Fruit fly (Drosophila melanogaster) whole organism, prepupa: Measurements from ENCODE around the gene Idh3a.

ENCODE experiments used
- CG7368 ChIP-seq: fragments of 200-800 bp; sonication (Bioruptor generic); optimal IDR thresholded peaks from 3 replicates; lab custom pipeline; 2016; ENCODE audit warnings: missing biosample characterization, missing genetic modification characterization
- Smox ChIP-seq: fragments of 200-800 bp; sonication (Bioruptor generic); optimal IDR thresholded peaks from 3 replicates; lab custom pipeline; 2016; ENCODE audit warnings: missing biosample characterization, missing genetic modification characterization
- dsx ChIP-seq: fragments of 200-800 bp; optimal IDR thresholded peaks from 3 replicates; lab custom pipeline; 2019; ENCODE audit warnings: missing biosample characterization, mild to moderate bottlenecking, missing genetic modification characterization, moderate library complexity; ENCODE audit not compliant: poor library complexity, severe bottlenecking
- spab ChIP-seq: fragments of 200-800 bp; sonication (Bioruptor generic); optimal IDR thresholded peaks from 2 replicates; lab custom pipeline; 2017; ENCODE audit warnings: missing biosample characterization, mild to moderate bottlenecking, missing genetic modification characterization, missing genetic modification reagents

The Idh3a gene

DNA sequence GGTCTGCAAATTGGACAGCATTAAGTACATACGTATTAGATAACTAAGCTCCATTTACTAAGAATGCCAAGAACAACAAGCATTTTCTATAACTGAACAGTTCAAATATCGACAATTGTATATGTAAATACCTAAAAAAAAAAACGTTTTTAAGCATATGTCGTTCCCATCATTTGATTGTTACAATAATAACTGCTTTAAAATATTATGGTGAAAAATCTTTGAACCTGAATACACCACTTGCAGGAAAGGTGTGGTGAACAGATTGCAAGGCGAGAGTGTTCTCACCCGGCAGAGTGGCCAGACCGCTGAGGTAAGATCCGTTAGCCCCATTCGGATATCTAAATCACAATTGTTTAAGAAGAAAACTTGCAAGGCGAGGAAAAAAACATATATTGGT is 46.8 kb downstream of the Idh3a start, which contains the start of gene narya:
TSS of gene narya (plus strand) at position 301 of the 400 bp plus-strand sequence.
- TF ChIP-seq dsx (GFP tag; lab: Kevin White, UChicago), result no peak
- TF ChIP-seq spab, result no peak
- no peak for TF ChIP-seq CG7368 (GFP tag; lab: Kevin White, UChicago)
- no peak for TF ChIP-seq Smox (GFP tag; lab: Kevin White, UChicago)
- TF ChIP-seq, all 60 proteins: peak for 0
